Worm (Caenorhabditis elegans) whole organism, L1 larva: ENCODE results near the gene dgtr-1.

Experiments used
- ama-1 ChIP-seq: fragments of 150-350 bp; optimal IDR thresholded peaks from 2 replicates; lab custom pipeline; 2014
- ceh-90 ChIP-seq: sonication (generic microtip); optimal IDR thresholded peaks from 2 replicates; lab custom pipeline; 2016; ENCODE audit warnings: missing genetic modification characterization, missing compliant biosample characterization
- fos-1 ChIP-seq: fragments of 150-350 bp; optimal IDR thresholded peaks from 2 replicates; lab custom pipeline; 2014; ENCODE audit warnings: missing biosample characterization, missing genetic modification characterization
- mep-1 ChIP-seq: fragments of 150-350 bp; optimal IDR thresholded peaks from 2 replicates; lab custom pipeline; 2014; ENCODE audit warnings: missing biosample characterization, missing genetic modification characterization
- ztf-11 ChIP-seq, 2 experiments: sonication (generic microtip); optimal IDR thresholded peaks; 2 replicates each; lab custom pipeline; 2016 to 2017; ENCODE audit warnings: missing genetic modification characterization in 2 of 2, missing biosample characterization in 1 of 2, missing compliant biosample characterization in 1 of 2
- ztf-4 ChIP-seq: fragments of 150-350 bp; optimal IDR thresholded peaks from 2 replicates; lab custom pipeline; 2014; ENCODE audit warnings: missing biosample characterization, missing genetic modification characterization

DNA sequence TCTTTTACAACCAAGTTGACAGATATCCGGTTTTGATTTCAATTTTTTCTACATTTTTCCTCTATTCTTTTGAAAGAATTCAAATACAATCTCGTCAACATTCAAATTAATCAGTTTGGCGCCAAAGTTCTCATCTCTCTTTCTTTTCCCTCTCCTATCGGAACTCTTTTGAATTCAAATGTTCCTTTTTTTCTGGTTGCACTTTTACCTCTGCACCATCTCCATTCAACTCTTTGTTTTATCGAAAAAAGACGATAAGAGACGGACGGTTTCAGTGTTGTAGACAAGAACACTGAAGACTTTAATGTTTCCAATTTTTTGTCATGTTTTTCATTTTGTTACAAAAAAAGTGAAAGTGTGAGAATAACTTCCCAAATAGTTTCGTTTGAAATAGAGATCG lies 20.9 kb upstream of the dgtr-1 start:
- TF ChIP-seq ceh-90 (tag; lab: Kevin White, UChicago): no peak
- no peak for TF ChIP-seq fos-1
- TF ChIP-seq mep-1: no peak
- TF ChIP-seq ztf-11 (tag; optimal IDR thresholded peaks at IDR 0.05; lab: Kevin White, UChicago): no peak
- TF ChIP-seq ama-1 (lab: Kevin White, UChicago): no peak
- no peak for TF ChIP-seq ztf-4 (tag; lab: Kevin White, UChicago)
